Worm (Caenorhabditis elegans) whole organism, young adult: Measurements from ENCODE around the gene lgc-19.

ENCODE experiments used
- ama-1 ChIP-seq, 3 experiments: fragments of 150-350 bp in 1 of 3; sonication (generic microtip) in 2 of 3; optimal IDR thresholded peaks; 2 replicates each; lab custom pipeline; 2014 to 2018; ENCODE audit warnings: missing biosample characterization in 2 of 3, missing genetic modification characterization in 2 of 3, missing genetic modification reagents in 2 of 3
- cebp-1 ChIP-seq, 2 experiments: fragments of 200-800 bp in 1 of 2; sonication (Bioruptor generic) in 1 of 2; sonication (generic microtip) in 1 of 2; IDR thresholded peaks in 1 of 2; optimal IDR thresholded peaks in 1 of 2; 2 replicates each; pipeline versions ENCODE4 v1.3.6 to Lab custom; 2017 to 2022; ENCODE audit warnings: missing compliant biosample characterization in 2 of 2, missing genetic modification characterization in 2 of 2, mild to moderate bottlenecking in 1 of 2, missing genetic modification reagents in 1 of 2, moderate library complexity in 1 of 2
- ceh-27 ChIP-seq: fragments of 200-800 bp; sonication (Bioruptor generic); optimal IDR thresholded peaks from 2 replicates; lab custom pipeline; 2018; ENCODE audit warnings: mild to moderate bottlenecking, missing genetic modification characterization, moderate library complexity, missing compliant biosample characterization
- ceh-79 ChIP-seq: sonication (generic microtip); optimal IDR thresholded peaks from 2 replicates; lab custom pipeline; 2017; ENCODE audit warnings: mild to moderate bottlenecking, missing genetic modification characterization, missing compliant biosample characterization
- lir-1 ChIP-seq: fragments of 200-800 bp; sonication (Bioruptor generic); conservative IDR thresholded peaks from 2 replicates; pipeline ENCODE4 v1.3.6; 2022; ENCODE audit warnings: missing genetic modification reagents, missing genetic modification characterization, missing compliant biosample characterization
- lsy-27 ChIP-seq: sonication (generic microtip); optimal IDR thresholded peaks from 2 replicates; lab custom pipeline; 2017; ENCODE audit warnings: missing genetic modification characterization, mild to moderate bottlenecking, missing compliant biosample characterization, antibody characterized with exemption, missing genotype, borderline replicate concordance; ENCODE audit not compliant: insufficient read depth
- pha-4 ChIP-seq: fragments of 150-350 bp; sonication (generic microtip); optimal IDR thresholded peaks from 2 replicates; lab custom pipeline; 2014; ENCODE audit warnings: missing biosample characterization, missing genetic modification reagents, missing genetic modification characterization
- somi-1 ChIP-seq: fragments of 200-800 bp; sonication (Bioruptor generic); optimal IDR thresholded peaks from 2 replicates; lab custom pipeline; 2018; ENCODE audit warnings: mild to moderate bottlenecking, missing genetic modification characterization, missing compliant biosample characterization

DNA sequence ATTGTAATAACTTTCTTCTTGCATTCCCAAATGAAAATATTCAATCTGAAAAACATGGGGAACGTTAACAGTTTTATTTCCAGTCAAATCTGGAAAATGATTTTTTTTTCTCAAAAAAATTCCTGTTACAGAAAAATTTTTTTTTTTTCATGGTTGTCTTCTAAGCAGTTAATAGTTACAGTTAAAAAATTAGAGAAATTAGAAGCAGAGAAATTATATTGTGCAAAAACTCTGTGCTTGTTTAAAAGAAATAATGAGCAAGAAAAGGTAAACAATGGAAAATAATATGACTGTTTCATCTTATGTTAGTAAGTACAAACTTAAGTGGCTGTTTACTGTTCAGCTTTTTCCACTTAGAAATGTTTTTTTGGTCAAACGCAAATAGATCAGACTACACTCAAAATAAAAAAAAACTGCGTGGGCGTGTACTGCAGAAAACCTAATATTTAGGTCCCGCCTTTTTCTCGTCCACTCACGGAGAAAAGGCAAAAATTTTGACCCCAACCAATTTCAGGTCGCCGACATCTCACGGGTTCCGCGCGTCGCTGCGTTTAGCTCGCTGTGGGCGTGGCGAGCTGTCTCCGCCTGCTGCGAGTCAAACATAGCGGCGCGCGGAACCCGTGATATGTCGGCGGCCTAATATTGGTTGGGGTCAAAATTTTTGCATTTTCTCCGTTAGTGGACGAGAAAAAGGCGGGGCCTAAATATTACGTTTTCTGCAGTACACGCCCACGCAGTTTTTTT is 11.5 kb downstream of the lgc-19 start, which contains the start of gene ifas-3:
- no peak for TF ChIP-seq lir-1
- no peak for TF ChIP-seq lsy-27 (tag; lab: Kevin White, UChicago)
- no peak for TF ChIP-seq ceh-79 (tag; lab: Kevin White, UChicago)
- no peak for TF ChIP-seq ama-1 (optimal IDR thresholded peaks at IDR 0.05; lab: Kevin White, UChicago)
- TF ChIP-seq ama-1 (GFP tag; optimal IDR thresholded peaks at IDR 0.05; lab: Kevin White, UChicago): no peak
- no peak for TF ChIP-seq pha-4 (tag; lab: Kevin White, UChicago)
- TF ChIP-seq somi-1 (GFP tag; lab: Kevin White, UChicago): no peak
- no peak for TF ChIP-seq ceh-27 (GFP tag; lab: Kevin White, UChicago)
- no peak for TF ChIP-seq cebp-1 (GFP tag; IDR thresholded peaks at IDR 0.05; lab: Robert Waterston, UW)
- no peak for TF ChIP-seq cebp-1 (tag; optimal IDR thresholded peaks at IDR 0.05; lab: Kevin White, UChicago)
